Worm (Caenorhabditis elegans) whole organism, L1 larva: ENCODE measurements around the gene F52C6.4.

Source experiments
- C16A3.4 ChIP-seq: fragments of 150-350 bp; optimal IDR thresholded peaks from 2 replicates; lab custom pipeline; 2014; ENCODE audit warnings: missing biosample characterization, missing genetic modification characterization
- C34B4.2 ChIP-seq: sonication (generic microtip); optimal IDR thresholded peaks from 2 replicates; lab custom pipeline; 2017; ENCODE audit warnings: mild to moderate bottlenecking, missing genetic modification characterization, missing compliant biosample characterization
- aha-1 ChIP-seq: fragments of 150-350 bp; optimal IDR thresholded peaks from 2 replicates; lab custom pipeline; 2014; ENCODE audit warnings: missing biosample characterization, missing genetic modification characterization
- alr-1 ChIP-seq: fragments of 200-800 bp; sonication (Bioruptor generic); optimal IDR thresholded peaks from 2 replicates; lab custom pipeline; 2018; ENCODE audit warnings: borderline replicate concordance, mild to moderate bottlenecking, missing genetic modification characterization, missing compliant biosample characterization
- ceh-88 ChIP-seq: fragments of 200-800 bp; sonication (Bioruptor generic); IDR thresholded peaks from 2 replicates; pipeline ENCODE4 v1.3.6; 2022; ENCODE audit warnings: missing genetic modification characterization, missing compliant biosample characterization
- dpl-1 ChIP-seq, 3 experiments: fragments of 150-350 bp in 2 of 3; sonication (generic microtip) in 1 of 3; optimal IDR thresholded peaks; 2 replicates each; lab custom pipeline; 2014 to 2017; ENCODE audit warnings: missing biosample characterization in 3 of 3, missing genetic modification characterization in 3 of 3, missing genetic modification reagents in 3 of 3
- efl-1 ChIP-seq, 4 experiments: fragments of 150-350 bp; optimal IDR thresholded peaks in 3 of 4; peaks in 1 of 4; 1 replicate in 1 of 4; 2 replicates in 3 of 4; lab custom pipeline; 2014; ENCODE audit warnings: missing biosample characterization in 2 of 4, missing genetic modification characterization in 2 of 4, missing genetic modification reagents in 2 of 4
- egl-13 ChIP-seq: sonication (generic microtip); optimal IDR thresholded peaks from 2 replicates; lab custom pipeline; 2016; ENCODE audit warnings: missing genotype, missing genetic modification reagents, missing genetic modification characterization, missing compliant biosample characterization
- egl-27 ChIP-seq, 2 experiments: fragments of 150-350 bp in 1 of 2; sonication (generic microtip); optimal IDR thresholded peaks; 3 replicates each; lab custom pipeline; 2017 to 2018; ENCODE audit warnings: missing biosample characterization in 2 of 2, missing genetic modification characterization in 2 of 2, missing genetic modification reagents in 2 of 2
- elt-2 ChIP-seq: sonication (generic microtip); optimal IDR thresholded peaks from 2 replicates; lab custom pipeline; 2016; ENCODE audit warnings: missing genetic modification characterization, mild to moderate bottlenecking, inconsistent platforms, missing compliant biosample characterization, missing genetic modification reagents
- fkh-4 ChIP-seq: sonication (generic microtip); optimal IDR thresholded peaks from 2 replicates; lab custom pipeline; 2016; ENCODE audit warnings: missing compliant biosample characterization, missing genetic modification characterization, borderline replicate concordance
- fos-1 ChIP-seq: fragments of 150-350 bp; optimal IDR thresholded peaks from 2 replicates; lab custom pipeline; 2014; ENCODE audit warnings: missing biosample characterization, missing genetic modification characterization
- hlh-17 ChIP-seq: fragments of 200-800 bp; sonication (Bioruptor generic); optimal IDR thresholded peaks from 2 replicates; lab custom pipeline; 2018; ENCODE audit warnings: missing genetic modification characterization, mild to moderate bottlenecking, missing compliant biosample characterization, moderate library complexity, borderline replicate concordance
- hlh-4 ChIP-seq: sonication (generic microtip); optimal IDR thresholded peaks from 2 replicates; lab custom pipeline; 2016; ENCODE audit warnings: mild to moderate bottlenecking, missing genetic modification characterization, missing compliant biosample characterization
- hpl-2 ChIP-seq: fragments of 150-350 bp; optimal IDR thresholded peaks from 2 replicates; lab custom pipeline; 2014; ENCODE audit warnings: missing biosample characterization, missing genetic modification reagents, missing genetic modification characterization
- irx-1 ChIP-seq: sonication (generic microtip); optimal IDR thresholded peaks from 2 replicates; lab custom pipeline; 2016; ENCODE audit warnings: missing genetic modification characterization, missing compliant biosample characterization
- jun-1 ChIP-seq: fragments of 150-350 bp; optimal IDR thresholded peaks from 2 replicates; lab custom pipeline; 2014; ENCODE audit warnings: missing biosample characterization, missing genetic modification reagents, missing genetic modification characterization
- lin-13 ChIP-seq: fragments of 150-350 bp; optimal IDR thresholded peaks from 2 replicates; lab custom pipeline; 2014; ENCODE audit warnings: missing biosample characterization, missing genetic modification reagents, missing genetic modification characterization
- lin-35 ChIP-seq, 2 experiments: fragments of 150-350 bp; optimal IDR thresholded peaks; 2 replicates each; lab custom pipeline; 2014; ENCODE audit warnings: missing biosample characterization in 2 of 2, missing genetic modification characterization in 2 of 2, missing genetic modification reagents in 2 of 2
- lsy-2 ChIP-seq, 2 experiments: fragments of 150-350 bp; optimal IDR thresholded peaks; 2 replicates each; lab custom pipeline; 2014; ENCODE audit warnings: missing biosample characterization in 2 of 2, missing genetic modification characterization in 2 of 2
- mdl-1 ChIP-seq, 2 experiments: fragments of 150-350 bp; optimal IDR thresholded peaks; 2 replicates each; lab custom pipeline; 2014 to 2017; ENCODE audit warnings: missing biosample characterization in 2 of 2, missing genetic modification characterization in 2 of 2, inconsistent platforms in 1 of 2
- mef-2 ChIP-seq: fragments of 150-350 bp; optimal IDR thresholded peaks from 2 replicates; lab custom pipeline; 2014; ENCODE audit warnings: missing biosample characterization, missing genetic modification characterization
- mep-1 ChIP-seq: fragments of 150-350 bp; optimal IDR thresholded peaks from 2 replicates; lab custom pipeline; 2014; ENCODE audit warnings: missing biosample characterization, missing genetic modification characterization
- nhr-19 ChIP-seq: fragments of 200-800 bp; sonication (Bioruptor generic); conservative IDR thresholded peaks from 2 replicates; pipeline ENCODE4 v1.3.6; 2022; ENCODE audit warnings: missing genetic modification characterization, missing compliant biosample characterization
- nhr-20 ChIP-seq: sonication (generic microtip); optimal IDR thresholded peaks from 2 replicates; lab custom pipeline; 2016; ENCODE audit warnings: mild to moderate bottlenecking, missing genetic modification characterization, missing compliant biosample characterization
- nhr-76 ChIP-seq: sonication (generic microtip); optimal IDR thresholded peaks from 2 replicates; lab custom pipeline; 2017; ENCODE audit warnings: missing biosample characterization, missing genetic modification characterization
- nhr-90 ChIP-seq: sonication (generic microtip); optimal IDR thresholded peaks from 2 replicates; lab custom pipeline; 2016; ENCODE audit warnings: mild to moderate bottlenecking, missing genetic modification characterization, missing compliant biosample characterization; ENCODE audit not compliant: poor library complexity
- pag-3 ChIP-seq: sonication (generic microtip); optimal IDR thresholded peaks from 2 replicates; lab custom pipeline; 2017; ENCODE audit warnings: missing genetic modification characterization, mild to moderate bottlenecking, missing compliant biosample characterization, antibody characterized with exemption, borderline replicate concordance; ENCODE audit not compliant: insufficient read depth
- tbx-2 ChIP-seq: sonication (generic microtip); optimal IDR thresholded peaks from 2 replicates; lab custom pipeline; 2016; ENCODE audit warnings: missing genetic modification characterization, missing compliant biosample characterization
- unc-130 ChIP-seq: fragments of 150-350 bp; optimal IDR thresholded peaks from 2 replicates; lab custom pipeline; 2017; ENCODE audit warnings: missing biosample characterization, missing genetic modification characterization, inconsistent platforms
- unc-62 ChIP-seq: fragments of 150-350 bp; optimal IDR thresholded peaks from 2 replicates; lab custom pipeline; 2014; ENCODE audit warnings: missing biosample characterization, missing genetic modification reagents, missing genetic modification characterization
- unc-86 ChIP-seq: sonication (generic microtip); optimal IDR thresholded peaks from 2 replicates; lab custom pipeline; 2016; ENCODE audit warnings: missing genetic modification characterization, missing compliant biosample characterization
- zip-4 ChIP-seq: fragments of 200-800 bp; sonication (Bioruptor generic); optimal IDR thresholded peaks from 2 replicates; lab custom pipeline; 2018; ENCODE audit warnings: mild to moderate bottlenecking, missing genetic modification characterization, moderate library complexity, missing compliant biosample characterization

Gene F52C6.4

DNA sequence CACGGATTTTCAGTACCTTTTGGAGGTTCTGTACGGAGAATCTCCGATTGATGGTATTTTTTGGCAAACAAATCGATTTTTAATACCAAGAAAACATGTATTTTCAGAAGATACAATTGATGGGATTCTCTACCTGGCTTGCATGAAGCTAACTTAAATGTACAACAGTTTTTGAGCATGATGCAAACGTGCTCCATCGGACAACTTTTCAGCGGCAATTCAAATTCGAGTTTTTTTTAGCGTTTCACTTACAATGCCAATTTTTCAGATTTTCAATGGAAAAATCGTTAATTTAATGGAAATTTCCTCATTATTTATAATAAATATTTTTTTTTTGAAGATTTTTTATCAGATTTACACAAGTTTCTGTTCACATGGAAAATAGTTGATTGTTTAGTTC lies 5.6 kb downstream of the F52C6.4 start:
- no peak for TF ChIP-seq pag-3 (tag; lab: Kevin White, UChicago)
- TF ChIP-seq mdl-1 (tag; optimal IDR thresholded peaks at IDR 0.05; lab: Kevin White, UChicago) = no peak
- TF ChIP-seq hlh-4 (tag; lab: Kevin White, UChicago) = no peak
- peak; percentile 5 to 56 for TF ChIP-seq lin-35 (GFP tag; optimal IDR thresholded peaks at IDR 0.05; lab: Kevin White, UChicago)
- peak in 1 of 2 experiments; percentile 52 for TF ChIP-seq efl-1 (optimal IDR thresholded peaks at IDR 0.05; lab: Kevin White, UChicago)
- peak; percentile 60 to 94 for TF ChIP-seq efl-1 (GFP tag; optimal IDR thresholded peaks at IDR 0.05 in 1 of 2; lab: Kevin White, UChicago)
- TF ChIP-seq dpl-1 (GFP tag; optimal IDR thresholded peaks at IDR 0.05; lab: Kevin White, UChicago) = peak; percentile 20 to 54 (median 53)
- TF ChIP-seq mef-2 = no peak

DNA sequence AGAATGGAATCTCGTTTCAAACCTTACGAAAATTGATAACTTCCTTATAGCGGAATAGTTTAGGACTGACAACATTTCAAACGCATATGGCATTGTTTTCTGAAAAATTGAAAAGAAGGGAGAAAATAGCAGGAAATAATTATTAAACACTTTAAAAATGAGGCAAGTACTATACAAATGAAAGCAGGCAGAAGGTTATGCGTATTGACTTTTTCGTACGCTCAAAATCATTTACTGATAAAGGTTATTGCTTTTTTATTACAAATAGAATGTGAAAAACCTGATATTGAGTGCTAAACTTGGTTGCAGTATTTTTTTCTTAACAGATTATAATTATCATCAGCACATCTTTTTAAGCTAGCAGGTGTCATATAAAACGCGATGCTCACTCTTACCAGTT lies 16.7 kb downstream of the F52C6.4 start, which contains the start of gene ZK250.13:
TSS of gene ZK250.13 (minus strand) at position 101 of the 400 bp plus-strand sequence.
- TF ChIP-seq aha-1 (tag; lab: Kevin White, UChicago) = no peak
- TF ChIP-seq hlh-17 (GFP tag; lab: Kevin White, UChicago) = no peak
- no peak for TF ChIP-seq lsy-2 (tag; optimal IDR thresholded peaks at IDR 0.05; lab: Kevin White, UChicago)
- TF ChIP-seq elt-2 (tag; lab: Kevin White, UChicago) = peak; percentile 36

DNA sequence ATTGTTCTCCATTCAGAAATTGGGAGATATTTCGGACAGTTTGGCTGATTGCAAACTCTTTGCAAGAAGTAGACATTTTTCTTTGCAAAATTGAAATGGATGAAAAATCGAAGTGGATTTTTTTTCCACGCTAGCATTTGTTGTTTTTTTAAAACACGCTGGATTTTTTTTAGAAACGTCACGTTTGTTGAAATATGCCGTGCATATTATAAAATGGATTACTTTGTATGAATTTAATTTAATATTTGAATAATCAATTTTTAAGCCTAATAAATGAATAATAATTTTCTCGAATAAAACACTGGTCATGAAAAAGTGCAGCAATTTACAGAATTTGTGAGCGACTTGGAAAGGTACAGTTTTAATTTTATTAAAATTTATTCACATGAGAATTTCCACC lies 22.2 kb downstream of the F52C6.4 start, which contains the start of gene ZK250.14:
TSS of gene ZK250.14 (minus strand) at position 101 of the 400 bp plus-strand sequence.
- TF ChIP-seq mep-1 (tag; lab: Kevin White, UChicago) = no peak
- no peak for TF ChIP-seq fos-1 (tag; lab: Kevin White, UChicago)
- no peak for TF ChIP-seq ceh-88 (GFP tag; lab: Robert Waterston, UW)
- no peak for TF ChIP-seq nhr-76 (tag; lab: Kevin White, UChicago)
- no peak for TF ChIP-seq mdl-1 (tag; optimal IDR thresholded peaks at IDR 0.05; lab: Kevin White, UChicago)
- TF ChIP-seq lin-35 (GFP tag; optimal IDR thresholded peaks at IDR 0.05; lab: Kevin White, UChicago) = no peak
- TF ChIP-seq egl-27 (tag; optimal IDR thresholded peaks at IDR 0.05; lab: Kevin White, UChicago) = no peak
- no peak for TF ChIP-seq zip-4 (GFP tag; lab: Kevin White, UChicago)
- TF ChIP-seq irx-1 (tag; lab: Kevin White, UChicago) = no peak
- no peak for TF ChIP-seq nhr-90 (tag; lab: Kevin White, UChicago)
- no peak for TF ChIP-seq nhr-20 (tag; lab: Kevin White, UChicago)
- no peak for TF ChIP-seq tbx-2

DNA sequence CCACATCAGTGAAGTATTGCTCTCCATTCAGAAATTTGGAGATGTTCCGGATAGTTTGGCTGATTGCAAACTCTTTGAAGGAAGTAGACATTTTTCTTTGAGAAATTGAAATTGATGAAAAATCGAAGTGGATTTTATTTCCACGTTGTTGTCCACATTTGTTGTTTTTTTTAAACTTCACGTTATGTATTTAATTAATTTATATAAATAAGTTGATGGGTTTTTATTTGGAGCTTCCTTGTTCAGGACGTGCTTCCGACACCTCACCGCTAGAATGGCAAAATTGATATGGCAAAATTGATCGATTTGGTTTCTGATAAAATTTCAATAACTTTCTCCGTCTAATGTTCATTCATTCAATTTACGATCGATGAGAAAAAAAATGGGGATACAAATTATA lies 23.5 kb downstream of the F52C6.4 start, which contains the start of gene math-48:
TSS of gene math-48 (minus strand) at position 101 of the 400 bp plus-strand sequence.
- TF ChIP-seq egl-13 (tag; lab: Kevin White, UChicago) = no peak
- TF ChIP-seq nhr-19 (GFP tag; lab: Robert Waterston, UW) = no peak
- TF ChIP-seq lin-13 (GFP tag; lab: Kevin White, UChicago) = no peak
- no peak for TF ChIP-seq unc-62 (GFP tag; lab: Kevin White, UChicago)
- TF ChIP-seq jun-1 (tag; lab: Kevin White, UChicago) = no peak
- TF ChIP-seq C16A3.4 (tag; lab: Kevin White, UChicago) = no peak
- TF ChIP-seq alr-1 = no peak
- TF ChIP-seq unc-86 (tag; lab: Kevin White, UChicago) = no peak
- TF ChIP-seq lin-35 (GFP tag; optimal IDR thresholded peaks at IDR 0.05; lab: Kevin White, UChicago) = no peak
- TF ChIP-seq egl-27 (tag; optimal IDR thresholded peaks at IDR 0.05; lab: Kevin White, UChicago) = no peak
- no peak for TF ChIP-seq hlh-4 (tag; lab: Kevin White, UChicago)
- no peak for TF ChIP-seq fkh-4 (tag; lab: Kevin White, UChicago)
- no peak for TF ChIP-seq hpl-2
- TF ChIP-seq unc-130 (tag; lab: Kevin White, UChicago) = no peak
- TF ChIP-seq C34B4.2 (tag; lab: Kevin White, UChicago) = no peak
